Worm (Caenorhabditis elegans) whole organism, early embryonic: Measurements from ENCODE around the gene M18.3.

Experiments used
- B0310.2 ChIP-seq: sonication (generic microtip); optimal IDR thresholded peaks from 2 replicates; lab custom pipeline; 2016; ENCODE audit warnings: mild to moderate bottlenecking, missing genetic modification characterization, missing compliant biosample characterization
- F13C5.2 ChIP-seq: sonication (generic microtip); optimal IDR thresholded peaks from 2 replicates; lab custom pipeline; 2017; ENCODE audit warnings: mild to moderate bottlenecking, missing genetic modification characterization, inconsistent platforms, missing compliant biosample characterization
- aly-1 ChIP-seq: sonication (generic microtip); optimal IDR thresholded peaks from 2 replicates; lab custom pipeline; 2016; ENCODE audit warnings: missing genetic modification characterization, missing compliant biosample characterization
- ama-1 ChIP-seq: fragments of 150-350 bp; optimal IDR thresholded peaks from 2 replicates; lab custom pipeline; 2014
- ceh-13 ChIP-seq: fragments of 200-800 bp; sonication (Bioruptor generic); optimal IDR thresholded peaks from 2 replicates; lab custom pipeline; 2018; ENCODE audit warnings: mild to moderate bottlenecking, missing genetic modification characterization, missing compliant biosample characterization
- ceh-36 ChIP-seq: sonication (generic microtip); optimal IDR thresholded peaks from 2 replicates; lab custom pipeline; 2016; ENCODE audit warnings: missing genetic modification characterization, inconsistent platforms, missing compliant biosample characterization
- ets-7 ChIP-seq: sonication (generic microtip); optimal IDR thresholded peaks from 2 replicates; lab custom pipeline; 2016; ENCODE audit warnings: missing genotype, missing genetic modification characterization, missing compliant biosample characterization
- flt-1 ChIP-seq: fragments of 200-800 bp; sonication (Bioruptor generic); IDR thresholded peaks from 2 replicates; pipeline ENCODE4 v1.3.6; 2022; ENCODE audit warnings: missing genetic modification characterization, missing compliant biosample characterization
- hmbx-1 ChIP-seq: sonication (generic microtip); optimal IDR thresholded peaks from 2 replicates; lab custom pipeline; 2016; ENCODE audit warnings: mild to moderate bottlenecking, missing genetic modification characterization, missing compliant biosample characterization
- hmg-4 ChIP-seq: fragments of 200-800 bp; sonication (Bioruptor generic); optimal IDR thresholded peaks from 2 replicates; lab custom pipeline; 2018; ENCODE audit warnings: mild to moderate bottlenecking, missing genetic modification characterization, missing compliant biosample characterization
- hnd-1 ChIP-seq: sonication (generic microtip); optimal IDR thresholded peaks from 2 replicates; lab custom pipeline; 2016; ENCODE audit warnings: missing genetic modification characterization, missing compliant biosample characterization
- pes-1 ChIP-seq: fragments of 200-800 bp; sonication (Bioruptor generic); IDR thresholded peaks from 2 replicates; pipeline ENCODE4 v1.3.6; 2022; ENCODE audit warnings: missing genetic modification reagents, missing genetic modification characterization, missing compliant biosample characterization
- scrt-1 ChIP-seq: fragments of 200-800 bp; sonication (Bioruptor generic); IDR thresholded peaks from 2 replicates; pipeline ENCODE4 v1.3.6; 2022; ENCODE audit warnings: missing genetic modification characterization, missing compliant biosample characterization
- sea-1 ChIP-seq: fragments of 200-800 bp; sonication (Bioruptor generic); conservative IDR thresholded peaks from 2 replicates; pipeline ENCODE4 v1.3.6; 2022; ENCODE audit warnings: missing genetic modification characterization, missing compliant biosample characterization
- tbx-11 ChIP-seq: fragments of 200-800 bp; sonication (Bioruptor generic); IDR thresholded peaks from 2 replicates; pipeline ENCODE4 v1.3.6; 2022; ENCODE audit warnings: missing genetic modification characterization, missing compliant biosample characterization
- tbx-37 ChIP-seq: fragments of 200-800 bp; sonication (Bioruptor generic); conservative IDR thresholded peaks from 2 replicates; pipeline ENCODE4 v1.3.6; 2022; ENCODE audit warnings: missing genetic modification reagents, missing genetic modification characterization, missing compliant biosample characterization
- tra-4 ChIP-seq: sonication (generic microtip); optimal IDR thresholded peaks from 2 replicates; lab custom pipeline; 2017; ENCODE audit warnings: missing genetic modification characterization, missing compliant biosample characterization

The M18.3 gene

ce11 chrIV:12092113-12092512, 13.5 kb upstream of the M18.3 start, which contains the start of gene mig-32:
Gene mig-32 (minus strand): TSS chrIV:12092213.
- no peak for TF ChIP-seq scrt-1 (GFP tag; lab: Robert Waterston, UW)
- TF ChIP-seq pes-1 (GFP tag; lab: Robert Waterston, UW) = no peak
- TF ChIP-seq tbx-37 (GFP tag; lab: Robert Waterston, UW) = no peak
- no peak for TF ChIP-seq B0310.2 (tag; lab: Kevin White, UChicago)
- no peak for TF ChIP-seq flt-1
- TF ChIP-seq sea-1 (GFP tag; lab: Robert Waterston, UW) = no peak
- TF ChIP-seq ama-1 (lab: Kevin White, UChicago) = no peak
- no peak for TF ChIP-seq ets-7
- no peak for TF ChIP-seq hnd-1 (tag; lab: Kevin White, UChicago)
- TF ChIP-seq hmg-4 (GFP tag; lab: Kevin White, UChicago) = no peak
- no peak for TF ChIP-seq aly-1 (tag; lab: Kevin White, UChicago)
- TF ChIP-seq ceh-36 = no peak
- no peak for TF ChIP-seq tra-4 (tag; lab: Kevin White, UChicago)
- no peak for TF ChIP-seq hmbx-1 (tag; lab: Kevin White, UChicago)

ce11 chrIV:12093384-12093783, 12.3 kb upstream of the M18.3 start, which contains the start of gene cpsf-4:
Gene cpsf-4 (minus strand): TSS chrIV:12093445.
- TF ChIP-seq ceh-13 (GFP tag; lab: Kevin White, UChicago) (no peak), hmbx-1 (tag; lab: Kevin White, UChicago) (no peak), flt-1 (no peak), tra-4 (tag; lab: Kevin White, UChicago) (no peak), F13C5.2 (tag; lab: Kevin White, UChicago) (no peak), ceh-36 (no peak), tbx-37 (GFP tag; lab: Robert Waterston, UW) (no peak), pes-1 (GFP tag; lab: Robert Waterston, UW) (no peak), ets-7 (no peak), B0310.2 (tag; lab: Kevin White, UChicago) (no peak), tbx-11 (GFP tag; lab: Robert Waterston, UW) (no peak), aly-1 (tag; lab: Kevin White, UChicago) (no peak), scrt-1 (GFP tag; lab: Robert Waterston, UW) (no peak), ama-1 (lab: Kevin White, UChicago) (no peak), hnd-1 (tag; lab: Kevin White, UChicago) (no peak)

ce11 chrIV:12093819-12094218, 11.8 kb upstream of the M18.3 start, which contains the start of gene F11A10.5:
Gene F11A10.5 (plus strand): TSS chrIV:12094119.
- TF ChIP-seq ceh-13 (GFP tag; lab: Kevin White, UChicago) (no peak), sea-1 (GFP tag; lab: Robert Waterston, UW) (no peak), tra-4 (tag; lab: Kevin White, UChicago) (no peak), tbx-37 (GFP tag; lab: Robert Waterston, UW) (no peak), ceh-36 (no peak), hmg-4 (GFP tag; lab: Kevin White, UChicago) (no peak), ets-7 (no peak), tbx-11 (GFP tag; lab: Robert Waterston, UW) (no peak), hnd-1 (tag; lab: Kevin White, UChicago) (no peak), flt-1 (no peak), aly-1 (tag; lab: Kevin White, UChicago) (no peak), scrt-1 (GFP tag; lab: Robert Waterston, UW) (no peak), ama-1 (lab: Kevin White, UChicago) (no peak), F13C5.2 (tag; lab: Kevin White, UChicago) (no peak), B0310.2 (tag; lab: Kevin White, UChicago) (no peak), hmbx-1 (tag; lab: Kevin White, UChicago) (no peak)

- TF ChIP-seq hnd-1 (tag; lab: Kevin White, UChicago) (no peak), tra-4 (tag; lab: Kevin White, UChicago) (no peak), ama-1 (lab: Kevin White, UChicago) (no peak), F13C5.2 (tag; lab: Kevin White, UChicago) (no peak), ets-7 (no peak)
Observed at ce11 chrIV:12096479-12096878, 9.2 kb upstream of the M18.3 start, which contains the start of gene mon-2. Gene mon-2 (plus strand): TSS chrIV:12096779.

ce11 chrIV:12108984-12109657, 3.5 kb downstream of the M18.3 start:
- TF ChIP-seq sea-1 (GFP tag; lab: Robert Waterston, UW) (no peak), pes-1 (GFP tag; lab: Robert Waterston, UW) (no peak), hmbx-1 (tag; lab: Kevin White, UChicago) (no peak), hmg-4 (GFP tag; lab: Kevin White, UChicago) (no peak), F13C5.2 (tag; lab: Kevin White, UChicago) (no peak), ceh-36 (no peak), B0310.2 (tag; lab: Kevin White, UChicago) (no peak), aly-1 (tag; lab: Kevin White, UChicago) (no peak), ets-7 (no peak), scrt-1 (GFP tag; lab: Robert Waterston, UW) (no peak), hnd-1 (tag; lab: Kevin White, UChicago) (no peak), ceh-13 (GFP tag; lab: Kevin White, UChicago) (no peak), tra-4 (tag; lab: Kevin White, UChicago) (no peak), tbx-11 (GFP tag; lab: Robert Waterston, UW) (no peak), ama-1 (lab: Kevin White, UChicago) (no peak), flt-1 (no peak), tbx-37 (GFP tag; lab: Robert Waterston, UW) (no peak)

- TF ChIP-seq pes-1 (GFP tag; lab: Robert Waterston, UW) (no peak), tbx-37 (GFP tag; lab: Robert Waterston, UW) (no peak), hmbx-1 (tag; lab: Kevin White, UChicago) (no peak), ceh-36 (no peak)
Observed at ce11 chrIV:12109743-12110142, 4.1 kb downstream of the M18.3 start.

ce11 chrIV:12110339-12110738, 4.7 kb downstream of the M18.3 start, which contains the start of gene col-129:
Gene col-129 (minus strand): TSS chrIV:12110439.
- TF ChIP-seq B0310.2 (tag; lab: Kevin White, UChicago) = no peak
- TF ChIP-seq hmbx-1 (tag; lab: Kevin White, UChicago) = no peak
- TF ChIP-seq ceh-13 (GFP tag; lab: Kevin White, UChicago) = no peak
- no peak for TF ChIP-seq ama-1 (lab: Kevin White, UChicago)
- no peak for TF ChIP-seq ceh-36
- TF ChIP-seq tbx-11 (GFP tag; lab: Robert Waterston, UW) = no peak
- TF ChIP-seq ets-7 = no peak
- no peak for TF ChIP-seq flt-1
- no peak for TF ChIP-seq sea-1 (GFP tag; lab: Robert Waterston, UW)
- no peak for TF ChIP-seq scrt-1 (GFP tag; lab: Robert Waterston, UW)
- no peak for TF ChIP-seq pes-1 (GFP tag; lab: Robert Waterston, UW)
